Worm (Caenorhabditis elegans) whole organism, L4 larva: Measurements from ENCODE around the gene oac-31.

Experiments used
- dpl-1 ChIP-seq: fragments of 150-350 bp; optimal IDR thresholded peaks from 2 replicates; lab custom pipeline; 2014; ENCODE audit warnings: missing biosample characterization, missing genetic modification reagents, missing genetic modification characterization
- nhr-76 ChIP-seq: fragments of 150-350 bp; optimal IDR thresholded peaks from 2 replicates; lab custom pipeline; 2014; ENCODE audit warnings: missing biosample characterization, missing genetic modification characterization
- ztf-11 ChIP-seq: fragments of 150-350 bp; optimal IDR thresholded peaks from 2 replicates; lab custom pipeline; 2014; ENCODE audit warnings: missing biosample characterization, missing genetic modification characterization

DNA sequence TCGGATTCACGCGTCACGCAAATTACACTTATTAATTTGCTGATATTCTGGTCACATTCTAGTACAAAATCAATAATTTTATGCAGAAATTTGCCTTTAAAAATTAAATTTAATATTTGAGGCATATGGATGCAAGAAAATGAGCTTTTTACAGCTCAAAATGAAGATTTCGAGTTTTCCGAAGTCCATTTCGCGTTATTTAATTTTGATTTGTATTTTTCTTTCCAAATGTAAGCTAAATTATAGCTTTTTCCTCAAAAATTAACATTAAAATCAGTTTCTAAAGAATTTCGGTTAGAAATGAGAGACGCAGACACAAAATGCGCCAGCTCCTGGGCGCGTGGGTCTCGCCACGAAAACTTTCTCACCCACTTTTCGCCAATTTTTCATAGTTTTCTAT is 45.2 kb upstream of the oac-31 start, which contains the start of gene F16B4.6:
- TF ChIP-seq nhr-76 (tag; lab: Kevin White, UChicago) = no peak
- TF ChIP-seq dpl-1 (GFP tag; lab: Kevin White, UChicago) = no peak
- no peak for TF ChIP-seq ztf-11 (tag; lab: Kevin White, UChicago)
